Fruit fly (Drosophila melanogaster) whole organism, pupa: ENCODE measurements around the gene Mic26-27.
A peak's percentile ranks its signal among the peaks of the same experiment; 100 is the strongest.

Experiments
- CG10348 ChIP-seq: fragments of 200-800 bp; sonication (Bioruptor generic); IDR thresholded peaks from 2 replicates; pipeline ENCODE4 v1.3.6; 2022; ENCODE audit warnings: missing biosample characterization, missing genetic modification characterization
- CG12605 ChIP-seq: fragments of 200-800 bp; sonication (Bioruptor generic); IDR thresholded peaks from 2 replicates; pipeline ENCODE4 v1.3.6; 2022; ENCODE audit warnings: missing biosample characterization, missing genetic modification characterization
- CG13204 ChIP-seq: fragments of 200-800 bp; sonication (Bioruptor generic); optimal IDR thresholded peaks from 2 replicates; lab custom pipeline; 2018; ENCODE audit warnings: missing biosample characterization, mild to moderate bottlenecking, missing genetic modification characterization, moderate library complexity
- CG14655 ChIP-seq: fragments of 200-800 bp; sonication (Bioruptor generic); optimal IDR thresholded peaks from 3 replicates; lab custom pipeline; 2017; ENCODE audit warnings: mild to moderate bottlenecking, missing biosample characterization, missing genetic modification reagents, missing genetic modification characterization
- CG15710 ChIP-seq: fragments of 200-800 bp; sonication (Bioruptor generic); optimal IDR thresholded peaks from 2 replicates; lab custom pipeline; 2018; ENCODE audit warnings: missing biosample characterization, mild to moderate bottlenecking, missing genetic modification characterization, moderate library complexity
- CG17806 ChIP-seq: fragments of 200-800 bp; sonication (Bioruptor generic); optimal IDR thresholded peaks from 2 replicates; lab custom pipeline; 2018; ENCODE audit warnings: missing biosample characterization, mild to moderate bottlenecking, missing genetic modification characterization, moderate library complexity
- CG32121 ChIP-seq: fragments of 200-800 bp; sonication (Bioruptor generic); IDR thresholded peaks from 2 replicates; pipeline ENCODE4 v1.3.6; 2022; ENCODE audit warnings: missing biosample characterization, missing genetic modification characterization
- CG34367 ChIP-seq: fragments of 200-800 bp; sonication (Bioruptor generic); optimal IDR thresholded peaks from 2 replicates; lab custom pipeline; 2018; ENCODE audit warnings: missing biosample characterization, mild to moderate bottlenecking, missing genetic modification characterization
- CG4496 ChIP-seq: fragments of 200-800 bp; sonication (Bioruptor generic); IDR thresholded peaks from 3 replicates; pipeline ENCODE4 v1.3.6; 2022; ENCODE audit warnings: missing biosample characterization, missing genetic modification characterization
- CG8159 ChIP-seq: fragments of 200-800 bp; sonication (Bioruptor generic); optimal IDR thresholded peaks from 3 replicates; lab custom pipeline; 2018; ENCODE audit warnings: missing biosample characterization, mild to moderate bottlenecking, missing genetic modification characterization, moderate library complexity
- CG8301 ChIP-seq: fragments of 200-800 bp; sonication (Bioruptor generic); optimal IDR thresholded peaks from 2 replicates; lab custom pipeline; 2018; ENCODE audit warnings: missing biosample characterization, mild to moderate bottlenecking, missing genetic modification characterization
- CG9948 ChIP-seq: fragments of 200-800 bp; sonication (Bioruptor generic); optimal IDR thresholded peaks from 2 replicates; lab custom pipeline; 2018; ENCODE audit warnings: missing biosample characterization, mild to moderate bottlenecking, missing genetic modification characterization, moderate library complexity
- D1 ChIP-seq: fragments of 200-800 bp; sonication (Bioruptor generic); optimal IDR thresholded peaks from 2 replicates; lab custom pipeline; 2018; ENCODE audit warnings: missing biosample characterization, mild to moderate bottlenecking, missing genetic modification characterization, moderate library complexity
- EcR ChIP-seq: fragments of 200-800 bp; sonication (Bioruptor generic); optimal IDR thresholded peaks from 3 replicates; lab custom pipeline; 2019; ENCODE audit warnings: missing biosample characterization, missing genetic modification characterization, mild to moderate bottlenecking, moderate library complexity, missing genetic modification reagents
- Ets98B ChIP-seq: fragments of 200-800 bp; sonication (Bioruptor generic); IDR thresholded peaks from 2 replicates; pipeline ENCODE4 v1.3.6; 2022; ENCODE audit warnings: missing biosample characterization, missing genetic modification characterization
- Pif1A ChIP-seq: fragments of 200-800 bp; sonication (Bioruptor generic); optimal IDR thresholded peaks from 3 replicates; lab custom pipeline; 2016; ENCODE audit warnings: missing biosample characterization, missing genetic modification characterization
- Pif1B ChIP-seq: fragments of 200-800 bp; sonication (Bioruptor generic); optimal IDR thresholded peaks from 3 replicates; lab custom pipeline; 2016; ENCODE audit warnings: missing biosample characterization, missing genetic modification characterization
- Snoo ChIP-seq: fragments of 200-800 bp; sonication (Bioruptor generic); optimal IDR thresholded peaks from 3 replicates; lab custom pipeline; 2017; ENCODE audit warnings: missing biosample characterization, mild to moderate bottlenecking, missing genetic modification characterization, inconsistent platforms
- fd96Ca ChIP-seq: fragments of 200-800 bp; sonication (Bioruptor generic); IDR thresholded peaks from 3 replicates; pipeline ENCODE4 v1.3.6; 2022; ENCODE audit warnings: missing biosample characterization, missing genetic modification characterization
- gl ChIP-seq: fragments of 200-800 bp; sonication (Bioruptor generic); optimal IDR thresholded peaks from 2 replicates; lab custom pipeline; 2018; ENCODE audit warnings: missing biosample characterization, mild to moderate bottlenecking, missing genetic modification characterization
- rn ChIP-seq: fragments of 200-800 bp; sonication (Bioruptor generic); IDR thresholded peaks from 2 replicates; pipeline ENCODE4 v1.3.6; 2022; ENCODE audit warnings: missing biosample characterization, missing genetic modification characterization

Mic26-27 gene

DNA sequence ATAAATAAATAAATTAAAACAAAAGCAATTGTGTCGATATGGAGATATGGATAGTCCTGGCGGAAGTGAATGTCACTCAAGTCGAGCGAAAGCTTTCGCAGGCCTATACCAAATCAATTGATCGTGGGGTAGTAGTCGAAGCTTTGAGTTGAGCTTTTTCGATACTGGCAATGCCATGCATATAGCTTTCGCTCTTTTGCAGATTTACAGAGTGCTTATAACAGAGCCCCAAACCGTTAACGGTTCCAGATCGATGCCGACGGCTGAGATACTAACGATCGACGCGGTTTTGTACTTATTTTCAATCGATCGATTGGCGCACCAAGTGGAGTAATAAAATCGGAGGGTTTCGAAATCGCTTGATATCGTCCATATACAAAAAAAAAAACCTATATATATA, 25.1 kb upstream of the Mic26-27 start, which contains the start of gene CG8925:
Gene CG8925 (plus strand): TSS at position 245 of the 400 bp plus-strand sequence.
- no peak for TF ChIP-seq CG8159 (tag; lab: Kevin White, UChicago)
- TF ChIP-seq fd96Ca (GFP tag; lab: Robert Waterston, UW), result no peak
- no peak for TF ChIP-seq CG12605
- TF ChIP-seq CG10348 (GFP tag; lab: Robert Waterston, UW), result no peak
- no peak for TF ChIP-seq CG17806 (tag; lab: Kevin White, UChicago)
- TF ChIP-seq CG9948, result no peak
- no peak for TF ChIP-seq Pif1B (GFP tag; lab: Kevin White, UChicago)
- TF ChIP-seq CG8301, result no peak
- no peak for TF ChIP-seq rn (GFP tag; lab: Robert Waterston, UW)
- no peak for TF ChIP-seq EcR (GFP tag; lab: Kevin White, UChicago)
- TF ChIP-seq CG4496 (GFP tag; lab: Robert Waterston, UW), result no peak
- TF ChIP-seq gl (tag; lab: Kevin White, UChicago), result no peak
- no peak for TF ChIP-seq CG13204
- TF ChIP-seq CG14655 (GFP tag; lab: Kevin White, UChicago), result no peak
- no peak for TF ChIP-seq CG32121
- TF ChIP-seq CG15710 (tag; lab: Kevin White, UChicago), result no peak
- no peak for TF ChIP-seq Pif1A
- no peak for TF ChIP-seq D1 (tag; lab: Kevin White, UChicago)
- TF ChIP-seq CG34367, result no peak

DNA sequence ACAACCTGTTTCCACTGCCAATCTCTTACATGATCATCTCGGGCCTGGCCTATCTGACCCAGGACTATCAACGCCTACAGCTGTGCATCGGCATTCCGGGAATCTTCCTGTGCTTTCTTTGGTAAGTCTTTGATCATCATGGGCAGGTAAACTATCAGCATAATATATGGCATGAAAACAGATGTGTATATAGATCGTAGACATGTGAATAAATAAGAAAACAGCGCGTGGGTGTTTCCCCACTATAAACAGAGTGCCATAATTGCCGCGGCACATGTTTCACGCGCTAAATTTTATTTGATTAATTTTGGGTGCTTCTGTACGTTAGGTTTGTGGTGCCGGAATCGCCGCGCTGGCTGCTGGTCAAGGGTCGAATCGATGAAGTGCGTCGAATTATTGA, 21.4 kb upstream of the Mic26-27 start:
- no peak for TF ChIP-seq EcR (GFP tag; lab: Kevin White, UChicago)
- no peak for TF ChIP-seq gl (tag; lab: Kevin White, UChicago)
- no peak for TF ChIP-seq CG12605
- TF ChIP-seq Snoo, result no peak
- TF ChIP-seq CG8159 (tag; lab: Kevin White, UChicago), result no peak

DNA sequence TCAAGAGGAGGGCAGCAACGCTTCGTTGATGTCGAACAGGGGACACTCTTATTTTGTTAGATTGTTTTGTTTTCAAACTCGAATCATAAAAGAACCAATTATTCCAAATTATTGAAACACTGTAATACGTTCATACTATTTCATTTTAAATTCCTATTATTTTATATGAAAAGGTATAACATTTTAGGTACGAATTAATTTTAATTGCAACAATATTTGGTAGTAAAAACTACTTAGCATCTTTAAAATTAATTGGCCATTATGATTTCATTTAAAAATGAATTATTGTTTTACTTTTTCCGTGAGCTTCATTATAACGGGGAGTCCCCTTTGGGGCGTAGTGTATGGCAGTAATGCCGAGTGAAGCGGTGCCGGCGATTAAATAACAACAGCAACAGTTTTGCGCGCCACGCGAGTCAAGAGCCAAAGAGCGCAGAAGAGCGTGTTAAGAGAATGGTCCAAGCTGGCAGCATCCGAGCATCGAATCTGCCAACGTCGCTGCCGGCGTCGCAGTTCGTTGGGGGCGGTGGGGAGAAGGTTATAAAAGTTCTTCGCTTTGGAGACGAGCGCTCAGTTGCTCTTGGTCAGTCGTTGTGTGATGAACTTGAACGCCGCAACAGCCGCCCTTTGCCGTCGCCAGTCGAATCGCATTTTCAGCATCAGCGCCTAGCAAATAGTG, 11.0 kb upstream of the Mic26-27 start:
- TF ChIP-seq D1 (tag; lab: Kevin White, UChicago) (peak; percentile 52), Ets98B (GFP tag; lab: Robert Waterston, UW) (peak; percentile 17; the same call in 1 of the 2 replicates), CG17806 (tag; lab: Kevin White, UChicago) (peak; percentile 57), rn (GFP tag; lab: Robert Waterston, UW) (no peak), CG8159 (tag; lab: Kevin White, UChicago) (peak; percentile 73), CG34367 (peak; percentile 25), CG10348 (GFP tag; lab: Robert Waterston, UW) (no peak), gl (tag; lab: Kevin White, UChicago) (no peak), Pif1B (GFP tag; lab: Kevin White, UChicago) (peak; percentile 51), CG4496 (GFP tag; lab: Robert Waterston, UW) (peak; percentile 50), CG9948 (peak; percentile 54), CG8301 (peak; percentile 73), fd96Ca (GFP tag; lab: Robert Waterston, UW) (0 out of 3 replicates have a peak, but pooled peaks have one; percentile 48), EcR (GFP tag; lab: Kevin White, UChicago) (no peak), CG32121 (peak; percentile 55; the same call in 1 of the 2 replicates), CG12605 (peak; percentile 59), Pif1A (peak; percentile 67), CG15710 (tag; lab: Kevin White, UChicago) (peak; percentile 65), Snoo (peak; percentile 63), CG14655 (GFP tag; lab: Kevin White, UChicago) (peak; percentile 74), CG13204 (peak; percentile 70)

DNA sequence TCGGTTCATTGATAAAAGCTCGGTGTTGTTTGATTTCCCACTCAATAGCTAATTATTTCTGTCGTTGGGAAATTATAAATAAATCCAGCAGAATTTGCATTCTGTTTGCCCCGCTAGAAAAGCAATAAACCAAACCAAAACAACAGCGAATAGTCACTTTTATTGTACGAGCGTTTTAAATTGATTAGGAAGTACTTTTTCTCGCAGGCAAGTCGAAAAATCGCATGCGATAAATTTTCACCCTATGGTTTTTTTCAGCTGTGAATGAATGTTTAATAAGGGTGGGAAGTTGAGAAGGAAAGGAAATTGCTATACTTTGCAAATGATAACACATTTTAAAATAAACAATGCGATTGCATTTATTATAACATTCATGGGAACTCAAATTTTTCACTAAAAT, 9.4 kb upstream of the Mic26-27 start:
- no peak for TF ChIP-seq CG32121
- no peak for TF ChIP-seq CG4496 (GFP tag; lab: Robert Waterston, UW)
- no peak for TF ChIP-seq CG8159 (tag; lab: Kevin White, UChicago)
- no peak for TF ChIP-seq CG34367
- TF ChIP-seq CG17806 (tag; lab: Kevin White, UChicago), result no peak
- no peak for TF ChIP-seq gl (tag; lab: Kevin White, UChicago)
- no peak for TF ChIP-seq Snoo
- TF ChIP-seq D1 (tag; lab: Kevin White, UChicago), result no peak

DNA sequence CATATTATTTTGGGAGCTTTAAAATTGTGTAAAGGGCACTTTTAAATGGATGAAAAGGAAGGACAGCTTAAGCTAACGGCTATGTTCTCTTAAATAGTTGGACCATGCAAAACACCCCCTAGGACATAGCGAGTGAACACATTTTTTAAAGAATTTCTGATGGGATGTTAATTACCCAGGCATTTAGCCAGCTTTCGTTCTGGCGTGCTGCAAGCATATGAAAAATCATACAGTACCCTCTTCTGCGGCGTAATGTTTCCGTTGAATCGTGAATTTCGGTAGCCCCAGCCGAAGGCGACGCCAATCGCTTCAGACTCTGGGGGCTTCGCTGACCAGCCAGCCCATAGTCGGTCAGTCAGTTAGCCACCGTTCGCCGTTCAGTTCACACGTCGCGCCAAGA, 8.0 kb upstream of the Mic26-27 start, which contains the start of gene CG6006:
Gene CG6006 (plus strand): TSS at position 301 of the 400 bp plus-strand sequence.
- TF ChIP-seq CG4496 (GFP tag; lab: Robert Waterston, UW), result no peak
- TF ChIP-seq D1 (tag; lab: Kevin White, UChicago), result no peak
- no peak for TF ChIP-seq CG14655 (GFP tag; lab: Kevin White, UChicago)
- TF ChIP-seq rn (GFP tag; lab: Robert Waterston, UW), result no peak
- no peak for TF ChIP-seq Ets98B (GFP tag; lab: Robert Waterston, UW)
- no peak for TF ChIP-seq EcR (GFP tag; lab: Kevin White, UChicago)
- no peak for TF ChIP-seq CG17806 (tag; lab: Kevin White, UChicago)
- no peak for TF ChIP-seq CG8159 (tag; lab: Kevin White, UChicago)
- no peak for TF ChIP-seq Pif1B (GFP tag; lab: Kevin White, UChicago)
- no peak for TF ChIP-seq CG13204
- TF ChIP-seq CG8301, result no peak
- no peak for TF ChIP-seq fd96Ca (GFP tag; lab: Robert Waterston, UW)
- no peak for TF ChIP-seq CG9948
- TF ChIP-seq Pif1A, result no peak

DNA sequence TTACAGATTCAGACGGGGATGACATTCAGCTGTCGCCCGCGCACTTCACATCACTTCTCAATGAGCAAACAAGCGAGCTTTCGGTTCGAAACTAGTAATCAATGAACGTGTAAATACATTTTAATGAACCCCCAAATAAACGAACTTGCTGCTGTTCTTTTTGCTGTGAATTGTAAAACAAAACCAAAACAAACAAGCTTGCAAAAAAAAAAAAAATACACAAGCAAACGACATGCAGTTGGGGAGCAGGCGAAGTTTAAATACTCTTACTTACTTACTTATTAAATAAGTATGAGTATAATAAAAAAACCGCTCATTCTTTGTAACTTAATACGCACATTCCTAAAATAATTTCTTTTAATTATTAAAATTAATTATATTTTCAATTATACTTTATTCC, 7.6 kb upstream of the Mic26-27 start:
- no peak for TF ChIP-seq Pif1B (GFP tag; lab: Kevin White, UChicago)
- no peak for TF ChIP-seq CG17806 (tag; lab: Kevin White, UChicago)
- 0 out of 3 replicates have a peak, but pooled peaks have one; percentile 21 for TF ChIP-seq fd96Ca (GFP tag; lab: Robert Waterston, UW)
- peak; percentile 70 for TF ChIP-seq Ets98B (GFP tag; lab: Robert Waterston, UW)
- TF ChIP-seq CG10348 (GFP tag; lab: Robert Waterston, UW), result no peak
- TF ChIP-seq CG15710 (tag; lab: Kevin White, UChicago), result peak; percentile 34
- TF ChIP-seq CG12605, result peak; percentile 80
- TF ChIP-seq CG8159 (tag; lab: Kevin White, UChicago), result peak; percentile 15
- peak; percentile 84 for TF ChIP-seq CG32121
- TF ChIP-seq CG9948, result no peak
- peak; percentile 86 for TF ChIP-seq CG4496 (GFP tag; lab: Robert Waterston, UW)
- TF ChIP-seq Snoo, result peak; percentile 67
- no peak for TF ChIP-seq D1 (tag; lab: Kevin White, UChicago)
- peak; percentile 61 for TF ChIP-seq rn (GFP tag; lab: Robert Waterston, UW)
- peak; percentile 50 for TF ChIP-seq Pif1A
- TF ChIP-seq CG13204, result no peak
- TF ChIP-seq gl (tag; lab: Kevin White, UChicago), result no peak
- no peak for TF ChIP-seq CG8301
- TF ChIP-seq, all 21 proteins: peak for 10
